Fruit fly (Drosophila melanogaster) whole organism: ENCODE results near the gene CG14718.

ENCODE experiments used
- CG8478 ChIP-seq: fragments of >200 bp; optimal IDR thresholded peaks from 2 replicates; lab custom pipeline; 2018; ENCODE audit warnings: inconsistent platforms
- Dll ChIP-seq: fragments of >200 bp; optimal IDR thresholded peaks from 2 replicates; lab custom pipeline; 2017

DNA sequence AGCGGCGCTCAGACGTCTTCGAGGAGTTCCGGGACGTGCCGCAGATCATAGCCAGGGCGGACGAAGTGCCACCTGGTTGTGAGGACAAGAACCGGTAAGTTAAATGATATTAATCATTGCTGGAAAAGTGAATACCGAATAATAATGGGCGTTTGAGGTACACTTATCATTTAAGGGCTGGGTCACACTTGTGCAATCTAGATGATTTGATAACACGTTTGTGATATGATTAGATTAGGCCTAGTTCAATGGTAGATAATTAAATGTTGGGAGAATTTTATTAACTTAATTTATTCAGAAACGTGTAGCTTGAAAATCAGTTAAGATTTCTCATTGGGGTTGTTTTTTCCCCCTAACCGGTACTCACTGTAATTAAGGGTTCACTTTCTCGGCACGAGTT lies 29.5 kb upstream of the CG14718 start:
- no peak for TF ChIP-seq CG8478 (lab: Kevin White, UChicago)
- TF ChIP-seq Dll = no peak
